Worm (Caenorhabditis elegans) whole organism, L2 larva: ENCODE measurements around the gene lem-2.

Experiments
- R02D3.7 ChIP-seq: fragments of 150-350 bp; optimal IDR thresholded peaks from 2 replicates; lab custom pipeline; 2014; ENCODE audit warnings: missing biosample characterization, missing genetic modification characterization
- ZK546.5 ChIP-seq: sonication (generic microtip); optimal IDR thresholded peaks from 2 replicates; lab custom pipeline; 2017; ENCODE audit warnings: missing biosample characterization, missing genetic modification characterization
- blmp-1 ChIP-seq: sonication (generic microtip); optimal IDR thresholded peaks from 2 replicates; lab custom pipeline; 2017; ENCODE audit warnings: missing genetic modification characterization, mild to moderate bottlenecking, missing compliant biosample characterization, antibody characterized with exemption, moderate library complexity; ENCODE audit not compliant: insufficient read depth
- ceh-82 ChIP-seq: fragments of 150-350 bp; optimal IDR thresholded peaks from 2 replicates; lab custom pipeline; 2014; ENCODE audit warnings: missing biosample characterization, missing genetic modification characterization
- crh-2 ChIP-seq: sonication (generic microtip); optimal IDR thresholded peaks from 2 replicates; lab custom pipeline; 2017; ENCODE audit warnings: missing biosample characterization, missing genetic modification characterization
- egl-27 ChIP-seq: sonication (generic microtip); optimal IDR thresholded peaks from 3 replicates; lab custom pipeline; 2017; ENCODE audit warnings: missing biosample characterization, missing genetic modification reagents, missing genetic modification characterization
- elt-1 ChIP-seq: fragments of 150-350 bp; optimal IDR thresholded peaks from 2 replicates; lab custom pipeline; 2014; ENCODE audit warnings: missing biosample characterization, missing genetic modification characterization
- fos-1 ChIP-seq: fragments of 150-350 bp; optimal IDR thresholded peaks from 2 replicates; lab custom pipeline; 2014; ENCODE audit warnings: missing biosample characterization, missing genetic modification characterization
- gmeb-1 ChIP-seq: fragments of 150-350 bp; optimal IDR thresholded peaks from 2 replicates; lab custom pipeline; 2014; ENCODE audit warnings: missing biosample characterization, missing genetic modification characterization
- lin-11 ChIP-seq: fragments of 150-350 bp; sonication (generic microtip); optimal IDR thresholded peaks from 2 replicates; lab custom pipeline; 2014; ENCODE audit warnings: missing biosample characterization, missing genetic modification characterization, inconsistent platforms, mixed read lengths
- lin-13 ChIP-seq: fragments of 150-350 bp; optimal IDR thresholded peaks from 2 replicates; lab custom pipeline; 2014; ENCODE audit warnings: missing biosample characterization, missing genetic modification reagents, missing genetic modification characterization
- lsy-2 ChIP-seq, 2 experiments: fragments of 150-350 bp in 1 of 2; sonication (generic microtip) in 1 of 2; optimal IDR thresholded peaks; 2 replicates each; lab custom pipeline; 2014 to 2017; ENCODE audit warnings: missing biosample characterization in 2 of 2, missing genetic modification characterization in 2 of 2
- mbf-1 ChIP-seq: sonication (generic microtip); optimal IDR thresholded peaks from 2 replicates; lab custom pipeline; 2017; ENCODE audit warnings: missing biosample characterization, missing genetic modification characterization
- mdl-1 ChIP-seq, 2 experiments: fragments of 150-350 bp in 1 of 2; sonication (generic microtip) in 1 of 2; optimal IDR thresholded peaks; 2 replicates each; lab custom pipeline; 2017; ENCODE audit warnings: missing biosample characterization in 2 of 2, missing genetic modification characterization in 2 of 2
- nhr-10 ChIP-seq: sonication (generic microtip); optimal IDR thresholded peaks from 2 replicates; lab custom pipeline; 2017; ENCODE audit warnings: missing biosample characterization, missing genetic modification characterization
- nhr-11 ChIP-seq: fragments of 150-350 bp; optimal IDR thresholded peaks from 2 replicates; lab custom pipeline; 2014; ENCODE audit warnings: missing biosample characterization, missing genetic modification characterization
- nhr-12 ChIP-seq: fragments of 150-350 bp; optimal IDR thresholded peaks from 2 replicates; lab custom pipeline; 2014; ENCODE audit warnings: missing biosample characterization, missing genetic modification characterization
- nhr-129 ChIP-seq: fragments of 150-350 bp; optimal IDR thresholded peaks from 2 replicates; lab custom pipeline; 2014; ENCODE audit warnings: missing biosample characterization, missing genetic modification characterization
- nhr-21 ChIP-seq: fragments of 150-350 bp; optimal IDR thresholded peaks from 2 replicates; lab custom pipeline; 2014; ENCODE audit warnings: missing biosample characterization, missing genetic modification characterization
- nhr-23 ChIP-seq: fragments of 150-350 bp; optimal IDR thresholded peaks from 2 replicates; lab custom pipeline; 2014; ENCODE audit warnings: missing biosample characterization, missing genetic modification reagents, missing genetic modification characterization
- nhr-25 ChIP-seq: fragments of 150-350 bp; sonication (generic microtip); optimal IDR thresholded peaks from 3 replicates; lab custom pipeline; 2014; ENCODE audit warnings: missing biosample characterization, missing genetic modification characterization
- nhr-6 ChIP-seq: fragments of 150-350 bp; optimal IDR thresholded peaks from 2 replicates; lab custom pipeline; 2014; ENCODE audit warnings: missing biosample characterization, missing genetic modification characterization
- nhr-77 ChIP-seq: fragments of 150-350 bp; optimal IDR thresholded peaks from 2 replicates; lab custom pipeline; 2014; ENCODE audit warnings: missing biosample characterization, missing genetic modification characterization
- peb-1 ChIP-seq: fragments of 150-350 bp; optimal IDR thresholded peaks from 2 replicates; lab custom pipeline; 2014; ENCODE audit warnings: missing biosample characterization, missing genetic modification characterization
- sem-4 ChIP-seq: fragments of 150-350 bp; optimal IDR thresholded peaks from 2 replicates; lab custom pipeline; 2014; ENCODE audit warnings: missing biosample characterization, missing genetic modification reagents, missing genetic modification characterization
- skn-1 ChIP-seq: sonication (generic microtip); optimal IDR thresholded peaks from 2 replicates; lab custom pipeline; 2017; ENCODE audit warnings: missing biosample characterization, missing genetic modification characterization
- sma-3 ChIP-seq: sonication (generic microtip); optimal IDR thresholded peaks from 2 replicates; lab custom pipeline; 2016; ENCODE audit warnings: missing genetic modification reagents, missing genetic modification characterization, missing compliant biosample characterization
- snpc-4 ChIP-seq: fragments of 150-350 bp; optimal IDR thresholded peaks from 2 replicates; lab custom pipeline; 2014; ENCODE audit warnings: missing biosample characterization, missing genetic modification characterization
- unc-39 ChIP-seq: fragments of 150-350 bp; optimal IDR thresholded peaks from 2 replicates; lab custom pipeline; 2014; ENCODE audit warnings: missing biosample characterization, missing genetic modification characterization
- unc-55 ChIP-seq: fragments of 150-350 bp; sonication (generic microtip); optimal IDR thresholded peaks from 3 replicates; lab custom pipeline; 2014; ENCODE audit warnings: missing biosample characterization, missing genetic modification reagents, missing genetic modification characterization
- zag-1 ChIP-seq: fragments of 150-350 bp; optimal IDR thresholded peaks from 2 replicates; lab custom pipeline; 2014; ENCODE audit warnings: missing biosample characterization, missing genetic modification characterization
- ztf-1 ChIP-seq: fragments of 200-800 bp; sonication (Bioruptor generic); conservative IDR thresholded peaks from 2 replicates; pipeline ENCODE4 v1.3.6; 2022; ENCODE audit warnings: missing genetic modification characterization, missing compliant biosample characterization
- ztf-11 ChIP-seq: sonication (generic microtip); optimal IDR thresholded peaks from 2 replicates; lab custom pipeline; 2017; ENCODE audit warnings: missing biosample characterization, missing genetic modification characterization
- ztf-4 ChIP-seq: fragments of 150-350 bp; optimal IDR thresholded peaks from 2 replicates; lab custom pipeline; 2014; ENCODE audit warnings: missing biosample characterization, missing genetic modification characterization

Gene lem-2

ce11 chrII:14059767-14060166 is 3.5 kb upstream of the lem-2 start, which contains the start of gene rpb-11 (continued):
- TF ChIP-seq ceh-82 (tag; lab: Kevin White, UChicago) (peak; percentile 67), unc-39 (tag; lab: Kevin White, UChicago) (no peak), lin-11 (tag; lab: Kevin White, UChicago) (peak; percentile 82), ztf-1 (no peak), nhr-129 (peak; percentile 82), mdl-1 (tag; optimal IDR thresholded peaks at IDR 0.05; lab: Kevin White, UChicago) (peak in 1 of 2 experiments; percentile 43), blmp-1 (peak; percentile 57), snpc-4 (tag; lab: Kevin White, UChicago) (peak; percentile 90), nhr-77 (tag; lab: Kevin White, UChicago) (peak; percentile 91), egl-27 (peak; percentile 84), nhr-6 (tag; lab: Kevin White, UChicago) (peak; percentile 91)

- no peak for TF ChIP-seq fos-1 (tag; lab: Kevin White, UChicago)
Measured at ce11 chrII:14060439-14060838, 2.8 kb upstream of the lem-2 start, which contains the start of gene W01G7.4. W01G7.4 (plus strand) TSS chrII:14060739.

- TF ChIP-seq nhr-6 (tag; lab: Kevin White, UChicago) (no peak), sma-3 (GFP tag; lab: Kevin White, UChicago) (no peak), ztf-4 (tag; lab: Kevin White, UChicago) (no peak), lin-11 (tag; lab: Kevin White, UChicago) (no peak), ztf-11 (tag; lab: Kevin White, UChicago) (no peak), nhr-10 (tag; lab: Kevin White, UChicago) (no peak), nhr-21 (no peak), ZK546.5 (tag; lab: Kevin White, UChicago) (no peak), elt-1 (tag; lab: Kevin White, UChicago) (no peak), nhr-23 (tag; lab: Kevin White, UChicago) (no peak), nhr-25 (tag; lab: Kevin White, UChicago) (no peak), snpc-4 (tag; lab: Kevin White, UChicago) (no peak), ztf-1 (no peak), R02D3.7 (tag; lab: Kevin White, UChicago) (no peak), lin-13 (GFP tag; lab: Kevin White, UChicago) (no peak), sem-4 (tag; lab: Kevin White, UChicago) (no peak)
Measured at ce11 chrII:14060885-14061284, 2.4 kb upstream of the lem-2 start.

- TF ChIP-seq gmeb-1 (tag; lab: Kevin White, UChicago), result no peak
- no peak for TF ChIP-seq R02D3.7 (tag; lab: Kevin White, UChicago)
- no peak for TF ChIP-seq nhr-21
- TF ChIP-seq nhr-23 (tag; lab: Kevin White, UChicago), result no peak
- no peak for TF ChIP-seq mbf-1 (tag; lab: Kevin White, UChicago)
- no peak for TF ChIP-seq lin-11 (tag; lab: Kevin White, UChicago)
- no peak for TF ChIP-seq peb-1 (tag; lab: Kevin White, UChicago)
- no peak for TF ChIP-seq lsy-2 (tag; optimal IDR thresholded peaks at IDR 0.05; lab: Kevin White, UChicago)
- TF ChIP-seq crh-2 (tag; lab: Kevin White, UChicago), result no peak
- TF ChIP-seq unc-55 (GFP tag; lab: Kevin White, UChicago), result no peak
- TF ChIP-seq zag-1, result no peak
- TF ChIP-seq nhr-11 (tag; lab: Kevin White, UChicago), result no peak
- TF ChIP-seq nhr-77 (tag; lab: Kevin White, UChicago), result no peak
- TF ChIP-seq lin-13 (GFP tag; lab: Kevin White, UChicago), result no peak
- TF ChIP-seq nhr-12, result no peak
- no peak for TF ChIP-seq skn-1
- TF ChIP-seq nhr-10 (tag; lab: Kevin White, UChicago), result no peak
Measured at ce11 chrII:14064051-14064450, 801 bp downstream of the lem-2 start.

- TF ChIP-seq ztf-4 (tag; lab: Kevin White, UChicago) (no peak), lin-13 (GFP tag; lab: Kevin White, UChicago) (no peak), nhr-12 (no peak), mbf-1 (tag; lab: Kevin White, UChicago) (no peak)
Measured at ce11 chrII:14065486-14065885, 2.2 kb downstream of the lem-2 start.
